Worm (Caenorhabditis elegans): Measurements from ENCODE around the gene ubh-4.

ce11 chrII:8052850-8053249, 13.5 kb upstream of the ubh-4 start, which contains the start of gene T05H10.4:
- TF ChIP-seq fos-1 (tag; optimal IDR thresholded peaks at IDR 0.05) (no peak), unc-130 (GFP tag; optimal IDR thresholded peaks at IDR 0.05) (no peak), lin-15B (tag; optimal IDR thresholded peaks at IDR 0.05) (no peak), mdt-29 (GFP tag; IDR thresholded peaks at IDR 0.05) (no peak), ceh-82 (tag; optimal IDR thresholded peaks at IDR 0.05) (no peak), egl-27 (tag; optimal IDR thresholded peaks at IDR 0.05) (no peak), aha-1 (tag) (no peak)

Data from whole organism, L4 larva.